Worm (Caenorhabditis elegans) whole organism, midembryonic: Measurements from ENCODE around the gene K05F1.8.

Source experiments
- T22C8.4 ChIP-seq: fragments of 200-800 bp; sonication (Bioruptor generic); IDR thresholded peaks from 2 replicates; pipeline ENCODE4 v1.3.6; 2022; ENCODE audit warnings: missing genetic modification characterization, missing compliant biosample characterization
- cog-1 ChIP-seq: sonication (generic microtip); optimal IDR thresholded peaks from 2 replicates; lab custom pipeline; 2016; ENCODE audit warnings: missing genetic modification characterization, missing compliant biosample characterization
- flt-1 ChIP-seq: fragments of 200-800 bp; sonication (Bioruptor generic); IDR thresholded peaks from 2 replicates; pipeline ENCODE4 v1.3.6; 2022; ENCODE audit warnings: missing genetic modification characterization, missing compliant biosample characterization
- klf-2 ChIP-seq: fragments of 200-800 bp; sonication (Bioruptor generic); conservative IDR thresholded peaks from 2 replicates; pipeline ENCODE4 v1.3.6; 2022; ENCODE audit warnings: missing genetic modification reagents, missing genetic modification characterization, missing compliant biosample characterization
- med-1 ChIP-seq: sonication (generic microtip); optimal IDR thresholded peaks from 2 replicates; lab custom pipeline; 2017; ENCODE audit warnings: missing genetic modification characterization, mild to moderate bottlenecking, missing compliant biosample characterization, antibody characterized with exemption, missing genetic modification reagents; ENCODE audit not compliant: insufficient read depth
- ref-1 ChIP-seq: fragments of 200-800 bp; sonication (Bioruptor generic); conservative IDR thresholded peaks from 2 replicates; pipeline ENCODE4 v1.3.6; 2022; ENCODE audit warnings: missing genetic modification reagents, missing genetic modification characterization, missing compliant biosample characterization
- tab-1 ChIP-seq: fragments of 200-800 bp; sonication (Bioruptor generic); IDR thresholded peaks from 2 replicates; pipeline ENCODE4 v1.3.6; 2022; ENCODE audit warnings: missing genetic modification characterization, missing compliant biosample characterization
- ztf-23 ChIP-seq: fragments of 200-800 bp; sonication (Bioruptor generic); IDR thresholded peaks from 2 replicates; pipeline ENCODE4 v1.3.6; 2022; ENCODE audit warnings: missing genetic modification reagents, missing genetic modification characterization, missing compliant biosample characterization
- ztf-29 ChIP-seq: fragments of 200-800 bp; sonication (Bioruptor generic); IDR thresholded peaks from 2 replicates; pipeline ENCODE4 v1.3.6; 2022; ENCODE audit warnings: missing genetic modification reagents, missing genetic modification characterization, missing compliant biosample characterization

DNA sequence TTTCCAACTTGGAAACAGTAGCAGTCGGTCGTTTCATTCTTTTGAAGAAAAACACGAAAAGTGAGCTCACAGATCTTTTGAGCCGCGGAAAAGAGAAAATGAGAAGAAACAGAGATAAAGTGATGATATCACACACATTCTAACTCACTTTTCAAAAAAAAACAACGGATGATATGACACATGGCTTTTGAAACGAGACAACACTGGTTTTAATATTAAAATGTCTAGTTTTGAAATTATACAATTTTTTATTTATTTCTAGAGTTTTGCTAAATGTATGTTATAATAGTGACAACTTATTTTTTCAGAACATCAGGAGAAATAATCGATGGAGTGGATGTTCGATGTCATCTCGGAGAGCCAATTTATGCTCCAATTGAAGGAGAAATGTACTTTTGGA is 7.0 kb downstream of the K05F1.8 start, which contains the start of gene K05F1.14:
- TF ChIP-seq med-1 (GFP tag; lab: Kevin White, UChicago) (no peak), ztf-29 (GFP tag; lab: Robert Waterston, UW) (no peak), ztf-23 (GFP tag; lab: Robert Waterston, UW) (no peak), flt-1 (GFP tag; lab: Robert Waterston, UW) (no peak), cog-1 (no peak), klf-2 (GFP tag; lab: Robert Waterston, UW) (no peak), ref-1 (no peak), tab-1 (GFP tag; lab: Robert Waterston, UW) (no peak), T22C8.4 (GFP tag; lab: Robert Waterston, UW) (no peak)
